Fruit fly (Drosophila melanogaster) whole organism, prepupa: ENCODE measurements around the gene Rga.

Experiments used
- CG10669 ChIP-seq: fragments of 200-800 bp; sonication (Bioruptor generic); optimal IDR thresholded peaks from 3 replicates; lab custom pipeline; 2018; ENCODE audit warnings: missing biosample characterization, mild to moderate bottlenecking, missing genetic modification characterization, moderate library complexity
- CG11294 ChIP-seq: fragments of 200-800 bp; sonication (Bioruptor generic); IDR thresholded peaks from 2 replicates; pipeline ENCODE4 v1.3.6; 2022; ENCODE audit warnings: missing biosample characterization, missing genetic modification characterization
- CG11762 ChIP-seq: fragments of 200-800 bp; sonication (Bioruptor generic); optimal IDR thresholded peaks from 3 replicates; lab custom pipeline; 2016; ENCODE audit warnings: missing biosample characterization, missing genetic modification characterization; ENCODE audit not compliant: insufficient read depth
- CG15336 ChIP-seq: fragments of 200-800 bp; sonication (Bioruptor generic); IDR thresholded peaks from 2 replicates; pipeline ENCODE4 v1.3.6; 2022; ENCODE audit warnings: missing biosample characterization, missing genetic modification characterization
- CG1621 ChIP-seq: fragments of 200-800 bp; sonication (Bioruptor generic); optimal IDR thresholded peaks from 3 replicates; lab custom pipeline; 2018; ENCODE audit warnings: missing biosample characterization, mild to moderate bottlenecking, missing genetic modification characterization
- CG16779 ChIP-seq: fragments of 200-800 bp; sonication (Bioruptor generic); optimal IDR thresholded peaks from 3 replicates; lab custom pipeline; 2017; ENCODE audit warnings: missing biosample characterization, mild to moderate bottlenecking, missing genetic modification characterization
- CG3032 ChIP-seq: fragments of 200-800 bp; optimal IDR thresholded peaks from 2 replicates; lab custom pipeline; 2019; ENCODE audit warnings: missing biosample characterization, mild to moderate bottlenecking, missing genetic modification characterization, moderate library complexity
- CG31627 ChIP-seq: fragments of 200-800 bp; sonication (Bioruptor generic); optimal IDR thresholded peaks from 3 replicates; lab custom pipeline; 2016; ENCODE audit warnings: missing biosample characterization, missing genetic modification characterization
- CG32006 ChIP-seq: fragments of 200-800 bp; sonication (Bioruptor generic); optimal IDR thresholded peaks from 3 replicates; lab custom pipeline; 2017; ENCODE audit warnings: missing biosample characterization, mild to moderate bottlenecking, missing genetic modification characterization
- CG34406 ChIP-seq: fragments of 200-800 bp; sonication (Bioruptor generic); optimal IDR thresholded peaks from 3 replicates; lab custom pipeline; 2016; ENCODE audit warnings: missing biosample characterization, missing genetic modification characterization
- CG6163 ChIP-seq: fragments of 200-800 bp; sonication (Bioruptor generic); IDR thresholded peaks from 3 replicates; pipeline ENCODE4 v1.3.6; 2022; ENCODE audit warnings: missing biosample characterization, missing genetic modification characterization
- CG6276 ChIP-seq: fragments of 200-800 bp; sonication (Bioruptor generic); optimal IDR thresholded peaks from 2 replicates; lab custom pipeline; 2017; ENCODE audit warnings: missing biosample characterization, mild to moderate bottlenecking, missing genetic modification characterization
- CG6792 ChIP-seq: fragments of 200-800 bp; sonication (Bioruptor generic); optimal IDR thresholded peaks from 3 replicates; lab custom pipeline; 2016; ENCODE audit warnings: missing biosample characterization, missing genetic modification characterization
- CG6808 ChIP-seq: fragments of 200-800 bp; sonication (Bioruptor generic); optimal IDR thresholded peaks from 3 replicates; lab custom pipeline; 2017; ENCODE audit warnings: missing biosample characterization, missing genetic modification characterization, mild to moderate bottlenecking, moderate library complexity, missing genetic modification reagents
- CG6854 ChIP-seq: fragments of 200-800 bp; sonication (Bioruptor generic); optimal IDR thresholded peaks from 2 replicates; lab custom pipeline; 2017; ENCODE audit warnings: missing biosample characterization, mild to moderate bottlenecking, missing genetic modification characterization
- CG7368 ChIP-seq: fragments of 200-800 bp; sonication (Bioruptor generic); optimal IDR thresholded peaks from 3 replicates; lab custom pipeline; 2016; ENCODE audit warnings: missing biosample characterization, missing genetic modification characterization
- CG8319 ChIP-seq: fragments of 200-800 bp; sonication (Bioruptor generic); optimal IDR thresholded peaks from 3 replicates; lab custom pipeline; 2016; ENCODE audit warnings: missing biosample characterization, missing genetic modification characterization
- Eip75B ChIP-seq: fragments of 200-800 bp; sonication (Bioruptor generic); optimal IDR thresholded peaks from 3 replicates; lab custom pipeline; 2016; ENCODE audit warnings: missing biosample characterization, missing genetic modification characterization
- Eip78C ChIP-seq: fragments of 200-800 bp; sonication (Bioruptor generic); peaks from one replicate; lab custom pipeline; 2016; ENCODE audit warnings: missing biosample characterization, missing genetic modification characterization
- Eip93F ChIP-seq: fragments of 200-800 bp; sonication (Bioruptor generic); optimal IDR thresholded peaks from 2 replicates; lab custom pipeline; 2016; ENCODE audit warnings: missing biosample characterization, mild to moderate bottlenecking, missing genetic modification characterization
- Ets21C ChIP-seq: fragments of 200-800 bp; sonication (Bioruptor generic); optimal IDR thresholded peaks from 3 replicates; lab custom pipeline; 2016; ENCODE audit warnings: missing biosample characterization, missing genetic modification characterization
- Ets96B ChIP-seq: fragments of 200-800 bp; optimal IDR thresholded peaks from 2 replicates; lab custom pipeline; 2019; ENCODE audit warnings: missing biosample characterization, mild to moderate bottlenecking, missing genetic modification characterization, moderate library complexity
- Gug ChIP-seq: fragments of 200-800 bp; sonication (Bioruptor generic); IDR thresholded peaks from 2 replicates; pipeline ENCODE4 v1.3.6; 2022; ENCODE audit warnings: missing biosample characterization, missing genetic modification characterization
- Hr39 ChIP-seq: fragments of 200-800 bp; sonication (Bioruptor generic); optimal IDR thresholded peaks from 2 replicates; lab custom pipeline; 2016; ENCODE audit warnings: missing biosample characterization, missing genetic modification characterization
- Hr4 ChIP-seq: fragments of 200-800 bp; sonication (Bioruptor generic); optimal IDR thresholded peaks from 3 replicates; lab custom pipeline; 2016; ENCODE audit warnings: missing biosample characterization, missing genetic modification characterization
- Lpt ChIP-seq: fragments of 200-800 bp; sonication (Bioruptor generic); optimal IDR thresholded peaks from 3 replicates; lab custom pipeline; 2016; ENCODE audit warnings: missing biosample characterization, missing genetic modification characterization
- OdsH ChIP-seq: fragments of 200-800 bp; sonication (Bioruptor generic); optimal IDR thresholded peaks from 3 replicates; lab custom pipeline; 2016; ENCODE audit warnings: missing biosample characterization, missing genetic modification characterization
- Smox ChIP-seq: fragments of 200-800 bp; sonication (Bioruptor generic); optimal IDR thresholded peaks from 3 replicates; lab custom pipeline; 2016; ENCODE audit warnings: missing biosample characterization, missing genetic modification characterization
- Sox102F ChIP-seq: fragments of 200-800 bp; sonication (Bioruptor generic); optimal IDR thresholded peaks from 2 replicates; lab custom pipeline; 2016; ENCODE audit warnings: missing biosample characterization, mild to moderate bottlenecking, missing genetic modification characterization
- Sox14 ChIP-seq: fragments of 200-800 bp; sonication (Bioruptor generic); optimal IDR thresholded peaks from 3 replicates; lab custom pipeline; 2016; ENCODE audit warnings: missing biosample characterization, missing genetic modification characterization
- acj6 ChIP-seq: fragments of 200-800 bp; sonication (Bioruptor generic); optimal IDR thresholded peaks from 3 replicates; lab custom pipeline; 2016; ENCODE audit warnings: missing biosample characterization, missing genetic modification characterization
- cyc ChIP-seq: fragments of 200-800 bp; sonication (Bioruptor generic); optimal IDR thresholded peaks from 3 replicates; lab custom pipeline; 2016; ENCODE audit warnings: missing biosample characterization, missing genetic modification characterization
- dac ChIP-seq: fragments of 200-800 bp; sonication (Bioruptor generic); optimal IDR thresholded peaks from 2 replicates; lab custom pipeline; 2017; ENCODE audit warnings: missing biosample characterization, mild to moderate bottlenecking, missing genetic modification characterization
- dsx ChIP-seq: fragments of 200-800 bp; optimal IDR thresholded peaks from 3 replicates; lab custom pipeline; 2019; ENCODE audit warnings: missing biosample characterization, mild to moderate bottlenecking, missing genetic modification characterization, moderate library complexity; ENCODE audit not compliant: poor library complexity, severe bottlenecking
- eg ChIP-seq: fragments of 200-800 bp; sonication (Bioruptor generic); IDR thresholded peaks from 3 replicates; pipeline ENCODE4 v1.3.6; 2022; ENCODE audit warnings: missing biosample characterization, missing genetic modification characterization
- esn ChIP-seq: fragments of 200-800 bp; sonication (Bioruptor generic); optimal IDR thresholded peaks from 2 replicates; lab custom pipeline; 2016; ENCODE audit warnings: missing biosample characterization, mild to moderate bottlenecking, missing genetic modification characterization, moderate library complexity
- fd85E ChIP-seq: fragments of 200-800 bp; sonication (Bioruptor generic); optimal IDR thresholded peaks from 3 replicates; lab custom pipeline; 2016; ENCODE audit warnings: missing biosample characterization, missing genetic modification characterization
- lz ChIP-seq: fragments of 200-800 bp; sonication (Bioruptor generic); optimal IDR thresholded peaks from 3 replicates; lab custom pipeline; 2016; ENCODE audit warnings: missing biosample characterization, missing genetic modification characterization
- net ChIP-seq: fragments of 200-800 bp; sonication (Bioruptor generic); optimal IDR thresholded peaks from 3 replicates; lab custom pipeline; 2016; ENCODE audit warnings: missing biosample characterization, missing genetic modification characterization
- pdm3 ChIP-seq: fragments of 200-800 bp; sonication (Bioruptor generic); optimal IDR thresholded peaks from 3 replicates; lab custom pipeline; 2016; ENCODE audit warnings: missing biosample characterization, missing genetic modification characterization
- salr ChIP-seq, 2 experiments: fragments of 200-800 bp; sonication (Bioruptor generic); optimal IDR thresholded peaks; 3 replicates each; lab custom pipeline; 2016 to 2018; ENCODE audit warnings: missing biosample characterization in 2 of 2, missing genetic modification characterization in 2 of 2, mild to moderate bottlenecking in 1 of 2
- svp ChIP-seq: fragments of 200-800 bp; sonication (Bioruptor generic); peaks from one replicate; lab custom pipeline; 2016; ENCODE audit warnings: missing biosample characterization, missing genetic modification characterization
- vri ChIP-seq: fragments of 200-800 bp; sonication (Bioruptor generic); optimal IDR thresholded peaks from 3 replicates; lab custom pipeline; 2016; ENCODE audit warnings: missing biosample characterization, mild to moderate bottlenecking, missing genetic modification characterization

Rga gene

dm6 chr3R:5648569-5649476 lies 35.9 kb upstream of the Rga start, which contains the start of the genes MTA1-like and Sec23 (continued):
- TF ChIP-seq dac (GFP tag; lab: Kevin White, UChicago) (no peak), Lpt (GFP tag; lab: Kevin White, UChicago) (peak; percentile 4), CG8319 (GFP tag; lab: Kevin White, UChicago) (peak; percentile 34), CG6792 (GFP tag; lab: Kevin White, UChicago) (peak; percentile 58), vri (GFP tag; lab: Kevin White, UChicago) (peak; percentile 28), OdsH (GFP tag; lab: Kevin White, UChicago) (peak; percentile 76), acj6 (GFP tag; lab: Kevin White, UChicago) (peak; percentile 80), CG3032 (tag; lab: Kevin White, UChicago) (peak; percentile 54), Smox (GFP tag; lab: Kevin White, UChicago) (peak; percentile 45), CG11294 (GFP tag; lab: Robert Waterston, UW) (0 out of 2 replicates have a peak, but pooled peaks have one; percentile 11), Ets21C (peak; percentile 62), Sox14 (GFP tag; lab: Kevin White, UChicago) (no peak), CG6276 (no peak), CG7368 (GFP tag; lab: Kevin White, UChicago) (no peak), CG6163 (GFP tag; lab: Robert Waterston, UW) (peak; percentile 31; the same call in 1 of the 3 replicates), net (GFP tag; lab: Kevin White, UChicago) (peak; percentile 34), CG16779 (tag; lab: Kevin White, UChicago) (no peak), Sox102F (peak; percentile 58), CG11762 (GFP tag; lab: Kevin White, UChicago) (peak; percentile 29), CG32006 (peak; percentile 66), CG31627 (GFP tag; lab: Kevin White, UChicago) (peak; percentile 65), pdm3 (GFP tag; lab: Kevin White, UChicago) (peak; percentile 44), Ets96B (tag; lab: Kevin White, UChicago) (peak; percentile 44), CG6808 (GFP tag; lab: Kevin White, UChicago) (no peak), lz (peak; percentile 58)

dm6 chr3R:5647705-5648568 lies 35.0 kb upstream of the Rga start:
- no peak for TF ChIP-seq CG11762 (GFP tag; lab: Kevin White, UChicago)
- peak; percentile 28 for TF ChIP-seq esn (GFP tag; lab: Kevin White, UChicago)
- no peak for TF ChIP-seq Smox (GFP tag; lab: Kevin White, UChicago)
- TF ChIP-seq svp (GFP tag; lab: Kevin White, UChicago): peak; percentile 88
- peak; percentile 18 for TF ChIP-seq Sox14 (GFP tag; lab: Kevin White, UChicago)
- peak; percentile 7 for TF ChIP-seq cyc (GFP tag; lab: Kevin White, UChicago)
- no peak for TF ChIP-seq net (GFP tag; lab: Kevin White, UChicago)
- no peak for TF ChIP-seq CG8319 (GFP tag; lab: Kevin White, UChicago)
- TF ChIP-seq CG32006: no peak
- peak; percentile 10; the same call in 1 of the 2 replicates for TF ChIP-seq CG15336 (GFP tag; lab: Robert Waterston, UW)
- TF ChIP-seq CG1621 (tag; lab: Kevin White, UChicago): no peak
- TF ChIP-seq Gug (GFP tag; lab: Robert Waterston, UW): 0 out of 2 replicates have a peak, but pooled peaks have one; percentile 11
- TF ChIP-seq CG34406 (GFP tag; lab: Kevin White, UChicago): peak; percentile 22
- peak; percentile 83 for TF ChIP-seq Eip78C (GFP tag; lab: Kevin White, UChicago)
- TF ChIP-seq CG10669 (GFP tag; lab: Kevin White, UChicago): no peak
- peak; percentile 24 for TF ChIP-seq CG31627 (GFP tag; lab: Kevin White, UChicago)
- no peak for TF ChIP-seq eg (GFP tag; lab: Robert Waterston, UW)
- TF ChIP-seq CG11294 (GFP tag; lab: Robert Waterston, UW): no peak
- no peak for TF ChIP-seq CG7368 (GFP tag; lab: Kevin White, UChicago)
- TF ChIP-seq CG6854: no peak
- TF ChIP-seq fd85E (GFP tag; lab: Kevin White, UChicago): no peak
- TF ChIP-seq CG6792 (GFP tag; lab: Kevin White, UChicago): peak; percentile 5
- TF ChIP-seq dac (GFP tag; lab: Kevin White, UChicago): no peak
- no peak for TF ChIP-seq lz
- TF ChIP-seq CG3032 (tag; lab: Kevin White, UChicago): peak; percentile 17
- no peak for TF ChIP-seq acj6 (GFP tag; lab: Kevin White, UChicago)
- no peak for TF ChIP-seq Eip75B
- peak; percentile 22 for TF ChIP-seq vri (GFP tag; lab: Kevin White, UChicago)
- TF ChIP-seq dsx: no peak
- TF ChIP-seq Hr4 (GFP tag; lab: Kevin White, UChicago): no peak
- no peak for TF ChIP-seq Ets21C
- TF ChIP-seq Hr39 (GFP tag; lab: Kevin White, UChicago): no peak
- peak; percentile 60 for TF ChIP-seq Eip93F (GFP tag; lab: Kevin White, UChicago)
- TF ChIP-seq salr (GFP tag; optimal IDR thresholded peaks at IDR 0.05; lab: Kevin White, UChicago): no peak
